Fruit fly (Drosophila melanogaster): ENCODE data around the gene Ilp4.
"Not testable (repeated sequence)": the region's sequence is repeated elsewhere in the genome, so short reads cannot be mapped to it uniquely, and the experiment has no call there.

DNA sequence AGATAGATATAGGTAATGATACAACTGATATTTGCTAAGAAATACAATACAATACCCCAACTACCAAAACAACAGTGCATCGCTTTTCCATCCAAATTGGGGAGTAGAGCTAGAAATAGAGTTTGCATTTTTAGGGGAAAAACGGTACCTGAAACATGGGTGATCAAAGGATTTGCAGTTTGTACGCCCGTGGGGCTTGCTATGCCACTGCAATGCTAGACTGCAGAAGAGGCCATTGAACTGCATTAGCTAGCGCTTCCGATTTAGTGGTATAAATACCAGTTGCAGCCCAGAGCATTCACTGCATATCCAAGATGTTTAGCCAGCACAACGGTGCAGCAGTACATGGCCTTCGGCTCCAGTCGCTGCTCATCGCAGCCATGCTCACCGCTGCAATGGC is 5.9 kb downstream of the Ilp4 start, which contains the start of gene Ilp1:
- TF ChIP-seq vri (GFP tag; optimal IDR thresholded peaks at IDR 0.05); topi (GFP tag; optimal IDR thresholded peaks at IDR 0.05); lz (GFP tag; optimal IDR thresholded peaks at IDR 0.05); CG10669 (GFP tag; optimal IDR thresholded peaks at IDR 0.05); svp (GFP tag); spab (GFP tag; optimal IDR thresholded peaks at IDR 0.05); Sox102F (GFP tag; optimal IDR thresholded peaks at IDR 0.05); Hr39 (GFP tag; optimal IDR thresholded peaks at IDR 0.05): not testable (repeated sequence)

All from whole organism, prepupa.